Worm (Caenorhabditis elegans) whole organism, early embryonic: ENCODE results near the gene C15F1.5.

Experiments
- F13C5.2 ChIP-seq: sonication (generic microtip); optimal IDR thresholded peaks from 2 replicates; lab custom pipeline; 2017; ENCODE audit warnings: mild to moderate bottlenecking, missing genetic modification characterization, inconsistent platforms, missing compliant biosample characterization
- ama-1 ChIP-seq: fragments of 150-350 bp; optimal IDR thresholded peaks from 2 replicates; lab custom pipeline; 2014
- ceh-36 ChIP-seq: sonication (generic microtip); optimal IDR thresholded peaks from 2 replicates; lab custom pipeline; 2016; ENCODE audit warnings: missing genetic modification characterization, inconsistent platforms, missing compliant biosample characterization
- hmg-4 ChIP-seq: fragments of 200-800 bp; sonication (Bioruptor generic); optimal IDR thresholded peaks from 2 replicates; lab custom pipeline; 2018; ENCODE audit warnings: mild to moderate bottlenecking, missing genetic modification characterization, missing compliant biosample characterization

ce11 chrII:6978908-6979307, 8.5 kb upstream of the C15F1.5 start:
- TF ChIP-seq ceh-36: no peak
- no peak for TF ChIP-seq hmg-4
- TF ChIP-seq F13C5.2 (tag; lab: Kevin White, UChicago): no peak
- TF ChIP-seq ama-1 (lab: Kevin White, UChicago): no peak
